Fruit fly (Drosophila melanogaster) S2 (cell line): ENCODE data around the gene mus101.

Source experiments
- CG8478 ChIP-seq: fragments of >200 bp; optimal IDR thresholded peaks from 2 replicates; lab custom pipeline; 2018
- CTCF ChIP-seq, 2 experiments: fragments of >200 bp; optimal IDR thresholded peaks; 2 replicates each; lab custom pipeline; 2018

- no peak for TF ChIP-seq CTCF (optimal IDR thresholded peaks at IDR 0.05; lab: Kevin White, UChicago)
- no peak for TF ChIP-seq CG8478
These were observed 39.8 kb downstream of the mus101 start for dm6 chrX:13761762-13762371.
